Fruit fly (Drosophila melanogaster) whole organism, pupa: ENCODE measurements around the gene CG32832.

Experiments used
- CG10348 ChIP-seq: fragments of 200-800 bp; sonication (Bioruptor generic); IDR thresholded peaks from 2 replicates; pipeline ENCODE4 v1.3.6; 2022; ENCODE audit warnings: missing biosample characterization, missing genetic modification characterization
- CG14655 ChIP-seq: fragments of 200-800 bp; sonication (Bioruptor generic); optimal IDR thresholded peaks from 3 replicates; lab custom pipeline; 2017; ENCODE audit warnings: mild to moderate bottlenecking, missing biosample characterization, missing genetic modification reagents, missing genetic modification characterization
- CG15710 ChIP-seq: fragments of 200-800 bp; sonication (Bioruptor generic); optimal IDR thresholded peaks from 2 replicates; lab custom pipeline; 2018; ENCODE audit warnings: missing biosample characterization, mild to moderate bottlenecking, missing genetic modification characterization, moderate library complexity
- CG17806 ChIP-seq: fragments of 200-800 bp; sonication (Bioruptor generic); optimal IDR thresholded peaks from 2 replicates; lab custom pipeline; 2018; ENCODE audit warnings: missing biosample characterization, mild to moderate bottlenecking, missing genetic modification characterization, moderate library complexity
- CG32121 ChIP-seq: fragments of 200-800 bp; sonication (Bioruptor generic); IDR thresholded peaks from 2 replicates; pipeline ENCODE4 v1.3.6; 2022; ENCODE audit warnings: missing biosample characterization, missing genetic modification characterization
- CG34367 ChIP-seq: fragments of 200-800 bp; sonication (Bioruptor generic); optimal IDR thresholded peaks from 2 replicates; lab custom pipeline; 2018; ENCODE audit warnings: missing biosample characterization, mild to moderate bottlenecking, missing genetic modification characterization
- CG4496 ChIP-seq: fragments of 200-800 bp; sonication (Bioruptor generic); IDR thresholded peaks from 3 replicates; pipeline ENCODE4 v1.3.6; 2022; ENCODE audit warnings: missing biosample characterization, missing genetic modification characterization
- CG8301 ChIP-seq: fragments of 200-800 bp; sonication (Bioruptor generic); optimal IDR thresholded peaks from 2 replicates; lab custom pipeline; 2018; ENCODE audit warnings: missing biosample characterization, mild to moderate bottlenecking, missing genetic modification characterization
- CG9948 ChIP-seq: fragments of 200-800 bp; sonication (Bioruptor generic); optimal IDR thresholded peaks from 2 replicates; lab custom pipeline; 2018; ENCODE audit warnings: missing biosample characterization, mild to moderate bottlenecking, missing genetic modification characterization, moderate library complexity
- EcR ChIP-seq: fragments of 200-800 bp; sonication (Bioruptor generic); optimal IDR thresholded peaks from 3 replicates; lab custom pipeline; 2019; ENCODE audit warnings: missing biosample characterization, missing genetic modification characterization, mild to moderate bottlenecking, moderate library complexity, missing genetic modification reagents
- Pif1B ChIP-seq: fragments of 200-800 bp; sonication (Bioruptor generic); optimal IDR thresholded peaks from 3 replicates; lab custom pipeline; 2016; ENCODE audit warnings: missing biosample characterization, missing genetic modification characterization
- Snoo ChIP-seq: fragments of 200-800 bp; sonication (Bioruptor generic); optimal IDR thresholded peaks from 3 replicates; lab custom pipeline; 2017; ENCODE audit warnings: missing biosample characterization, mild to moderate bottlenecking, missing genetic modification characterization, inconsistent platforms
- fd96Ca ChIP-seq: fragments of 200-800 bp; sonication (Bioruptor generic); IDR thresholded peaks from 3 replicates; pipeline ENCODE4 v1.3.6; 2022; ENCODE audit warnings: missing biosample characterization, missing genetic modification characterization
- gl ChIP-seq: fragments of 200-800 bp; sonication (Bioruptor generic); optimal IDR thresholded peaks from 2 replicates; lab custom pipeline; 2018; ENCODE audit warnings: missing biosample characterization, mild to moderate bottlenecking, missing genetic modification characterization

- TF ChIP-seq gl (tag; lab: Kevin White, UChicago) (no peak), CG17806 (tag; lab: Kevin White, UChicago) (no peak), CG15710 (tag; lab: Kevin White, UChicago) (no peak), CG34367 (no peak), CG8301 (tag; lab: Kevin White, UChicago) (no peak), CG32121 (GFP tag; lab: Robert Waterston, UW) (no peak), Pif1B (no peak), Snoo (tag; lab: Kevin White, UChicago) (no peak), CG14655 (no peak), fd96Ca (GFP tag; lab: Robert Waterston, UW) (no peak; the same call in 2 of the 3 replicates), CG9948 (tag; lab: Kevin White, UChicago) (no peak), CG4496 (GFP tag; lab: Robert Waterston, UW) (no peak), CG10348 (GFP tag; lab: Robert Waterston, UW) (no peak), EcR (GFP tag; lab: Kevin White, UChicago) (no peak)
These were observed 3.3 kb upstream of the CG32832 start for dm6 chr2L:16882372-16882771.
